Worm (Caenorhabditis elegans) whole organism, L4 larva: Measurements from ENCODE around the gene flp-8.
A peak's percentile ranks its signal among the peaks of the same experiment; 100 is the strongest.

Experiments used
- F10B5.3 ChIP-seq: sonication (generic microtip); optimal IDR thresholded peaks from 2 replicates; lab custom pipeline; 2016; ENCODE audit warnings: mild to moderate bottlenecking, missing genetic modification characterization, missing compliant biosample characterization
- F26F4.8 ChIP-seq: fragments of 200-800 bp; sonication (Bioruptor generic); conservative IDR thresholded peaks from 2 replicates; pipeline ENCODE4 v1.3.6; 2022; ENCODE audit warnings: missing genetic modification characterization, missing compliant biosample characterization
- F37D6.2 ChIP-seq: sonication (generic microtip); optimal IDR thresholded peaks from 2 replicates; lab custom pipeline; 2016; ENCODE audit warnings: mild to moderate bottlenecking, missing genetic modification characterization, missing compliant biosample characterization
- F49E8.2 ChIP-seq: sonication (generic microtip); optimal IDR thresholded peaks from 2 replicates; lab custom pipeline; 2016; ENCODE audit warnings: missing compliant biosample characterization, mild to moderate bottlenecking, missing genetic modification characterization, borderline replicate concordance
- T20F7.1 ChIP-seq: fragments of 200-800 bp; sonication (Bioruptor generic); optimal IDR thresholded peaks from 2 replicates; lab custom pipeline; 2018; ENCODE audit warnings: mild to moderate bottlenecking, missing genetic modification characterization, missing compliant biosample characterization
- T26A8.4 ChIP-seq: fragments of 200-800 bp; sonication (Bioruptor generic); IDR thresholded peaks from 2 replicates; pipeline ENCODE4 v1.3.6; 2022; ENCODE audit warnings: missing genetic modification characterization, missing compliant biosample characterization
- Y105C5A.15 ChIP-seq: fragments of 200-800 bp; sonication (Bioruptor generic); IDR thresholded peaks from 2 replicates; pipeline ENCODE4 v1.3.6; 2022; ENCODE audit warnings: missing genetic modification characterization, missing compliant biosample characterization
- Y5F2A.4 ChIP-seq: fragments of 200-800 bp; sonication (Bioruptor generic); optimal IDR thresholded peaks from 2 replicates; lab custom pipeline; 2018; ENCODE audit warnings: mild to moderate bottlenecking, missing genetic modification characterization, missing compliant biosample characterization
- ZK546.5 ChIP-seq, 2 experiments: sonication (generic microtip); optimal IDR thresholded peaks; 2 replicates each; lab custom pipeline; 2017; ENCODE audit warnings: missing biosample characterization in 2 of 2, missing genetic modification characterization in 2 of 2
- arid-1 ChIP-seq: fragments of 200-800 bp; sonication (Bioruptor generic); conservative IDR thresholded peaks from 2 replicates; pipeline ENCODE4 v1.3.6; 2022; ENCODE audit warnings: missing genetic modification reagents, missing genetic modification characterization, missing compliant biosample characterization
- cey-2 ChIP-seq: sonication (generic microtip); optimal IDR thresholded peaks from 3 replicates; lab custom pipeline; 2017; ENCODE audit warnings: missing genetic modification characterization, mild to moderate bottlenecking, missing compliant biosample characterization, antibody characterized with exemption, borderline replicate concordance; ENCODE audit not compliant: insufficient read depth
- ctbp-1 ChIP-seq: fragments of 200-800 bp; sonication (Bioruptor generic); IDR thresholded peaks from 2 replicates; pipeline ENCODE4 v1.3.6; 2022; ENCODE audit warnings: missing genetic modification reagents, missing genetic modification characterization, missing compliant biosample characterization
- daf-16 ChIP-seq, 3 experiments: sonication (generic microtip); optimal IDR thresholded peaks; 2 replicates each; lab custom pipeline; 2016 to 2017; ENCODE audit warnings: missing genetic modification characterization in 3 of 3, missing genetic modification reagents in 3 of 3, mild to moderate bottlenecking in 2 of 3, missing compliant biosample characterization in 2 of 3, missing biosample characterization in 1 of 3, moderate library complexity in 1 of 3
- dpl-1 ChIP-seq: fragments of 150-350 bp; optimal IDR thresholded peaks from 2 replicates; lab custom pipeline; 2014; ENCODE audit warnings: missing biosample characterization, missing genetic modification reagents, missing genetic modification characterization
- egl-27 ChIP-seq: sonication (generic microtip); optimal IDR thresholded peaks from 3 replicates; lab custom pipeline; 2017; ENCODE audit warnings: missing biosample characterization, missing genetic modification reagents, missing genetic modification characterization
- hlh-11 ChIP-seq: fragments of 200-800 bp; sonication (Bioruptor generic); optimal IDR thresholded peaks from 2 replicates; lab custom pipeline; 2018; ENCODE audit warnings: mild to moderate bottlenecking, missing genetic modification characterization, missing compliant biosample characterization
- hmg-1.1 ChIP-seq: fragments of 200-800 bp; sonication (Bioruptor generic); IDR thresholded peaks from 2 replicates; pipeline ENCODE4 v1.3.6; 2022; ENCODE audit warnings: missing genetic modification reagents, missing genetic modification characterization, missing compliant biosample characterization
- lim-7 ChIP-seq: fragments of 200-800 bp; sonication (Bioruptor generic); IDR thresholded peaks from 2 replicates; pipeline ENCODE4 v1.3.6; 2022; ENCODE audit warnings: missing genetic modification characterization, missing compliant biosample characterization
- lin-13 ChIP-seq: fragments of 150-350 bp; optimal IDR thresholded peaks from 2 replicates; lab custom pipeline; 2014; ENCODE audit warnings: missing biosample characterization, missing genetic modification reagents, missing genetic modification characterization
- lin-38 ChIP-seq: fragments of 200-800 bp; sonication (Bioruptor generic); IDR thresholded peaks from 2 replicates; pipeline ENCODE4 v1.3.6; 2022; ENCODE audit warnings: missing genetic modification reagents, missing genetic modification characterization, missing compliant biosample characterization
- mdl-1 ChIP-seq, 2 experiments: fragments of 150-350 bp in 1 of 2; sonication (generic microtip) in 1 of 2; optimal IDR thresholded peaks; 2 replicates each; lab custom pipeline; 2014 to 2017; ENCODE audit warnings: missing biosample characterization in 2 of 2, missing genetic modification characterization in 2 of 2
- mep-1 ChIP-seq: fragments of 150-350 bp; sonication (generic microtip); optimal IDR thresholded peaks from 3 replicates; lab custom pipeline; 2014; ENCODE audit warnings: missing biosample characterization, missing genetic modification characterization
- nhr-11 ChIP-seq: fragments of 150-350 bp; optimal IDR thresholded peaks from 2 replicates; lab custom pipeline; 2014; ENCODE audit warnings: missing biosample characterization, missing genetic modification characterization
- nhr-111 ChIP-seq: fragments of 200-800 bp; sonication (Bioruptor generic); optimal IDR thresholded peaks from 2 replicates; lab custom pipeline; 2018; ENCODE audit warnings: mild to moderate bottlenecking, missing genetic modification characterization, missing compliant biosample characterization
- nhr-237 ChIP-seq: sonication (generic microtip); optimal IDR thresholded peaks from 2 replicates; lab custom pipeline; 2017; ENCODE audit warnings: missing biosample characterization, missing genetic modification characterization
- nhr-25 ChIP-seq: sonication (generic microtip); optimal IDR thresholded peaks from 2 replicates; lab custom pipeline; 2017; ENCODE audit warnings: missing genetic modification characterization, mild to moderate bottlenecking, missing compliant biosample characterization, antibody characterized with exemption, moderate library complexity, borderline replicate concordance; ENCODE audit not compliant: insufficient read depth
- nhr-41 ChIP-seq: fragments of 200-800 bp; sonication (Bioruptor generic); IDR thresholded peaks from 2 replicates; pipeline ENCODE4 v1.3.6; 2022; ENCODE audit warnings: missing genetic modification reagents, missing genetic modification characterization, missing compliant biosample characterization
- nhr-48 ChIP-seq: sonication (generic microtip); optimal IDR thresholded peaks from 2 replicates; lab custom pipeline; 2016; ENCODE audit warnings: mild to moderate bottlenecking, missing genetic modification characterization, missing compliant biosample characterization
- nhr-77 ChIP-seq: fragments of 150-350 bp; optimal IDR thresholded peaks from 2 replicates; lab custom pipeline; 2014; ENCODE audit warnings: missing biosample characterization, missing genetic modification characterization
- pha-4 ChIP-seq, 2 experiments: fragments of 150-350 bp in 1 of 2; fragments of 200-800 bp in 1 of 2; sonication (Bioruptor generic) in 1 of 2; IDR thresholded peaks in 1 of 2; optimal IDR thresholded peaks in 1 of 2; 2 replicates each; pipeline versions ENCODE4 v1.3.6 to Lab custom; 2014 to 2022; ENCODE audit warnings: missing genetic modification characterization in 2 of 2, missing genetic modification reagents in 2 of 2, missing biosample characterization in 1 of 2, missing compliant biosample characterization in 1 of 2
- rbr-2 ChIP-seq: sonication (generic microtip); optimal IDR thresholded peaks from 2 replicates; lab custom pipeline; 2016; ENCODE audit warnings: missing genotype, missing genetic modification characterization, missing compliant biosample characterization
- skn-1 ChIP-seq: fragments of 150-350 bp; optimal IDR thresholded peaks from 2 replicates; lab custom pipeline; 2014; ENCODE audit warnings: missing biosample characterization, missing genetic modification characterization
- spr-3 ChIP-seq: fragments of 200-800 bp; sonication (Bioruptor generic); optimal IDR thresholded peaks from 2 replicates; lab custom pipeline; 2018; ENCODE audit warnings: mild to moderate bottlenecking, missing genetic modification characterization, missing compliant biosample characterization
- tag-97 ChIP-seq: fragments of 200-800 bp; sonication (Bioruptor generic); IDR thresholded peaks from 2 replicates; pipeline ENCODE4 v1.3.6; 2022; ENCODE audit warnings: missing genetic modification characterization, missing compliant biosample characterization
- unc-130 ChIP-seq: sonication (generic microtip); optimal IDR thresholded peaks from 2 replicates; lab custom pipeline; 2016; ENCODE audit warnings: missing genetic modification reagents, missing genetic modification characterization, missing compliant biosample characterization
- unc-62 ChIP-seq, 3 experiments: fragments of 150-350 bp in 1 of 3; sonication (generic microtip); optimal IDR thresholded peaks in 2 of 3; peaks in 1 of 3; 1 replicate in 1 of 3; 2 replicates in 2 of 3; lab custom pipeline; 2014 to 2017; ENCODE audit warnings: missing biosample characterization in 3 of 3, missing genetic modification characterization in 3 of 3, missing genetic modification reagents in 3 of 3, missing genotype in 1 of 3
- zag-1 ChIP-seq: fragments of 150-350 bp; optimal IDR thresholded peaks from 2 replicates; lab custom pipeline; 2014; ENCODE audit warnings: missing biosample characterization, missing genetic modification characterization
- zfp-2 ChIP-seq: sonication (generic microtip); optimal IDR thresholded peaks from 2 replicates; lab custom pipeline; 2016; ENCODE audit warnings: mild to moderate bottlenecking, missing genetic modification characterization, missing compliant biosample characterization
- ztf-7 ChIP-seq: fragments of 150-350 bp; optimal IDR thresholded peaks from 2 replicates; lab custom pipeline; 2014; ENCODE audit warnings: missing biosample characterization, missing genetic modification characterization

Gene flp-8

DNA sequence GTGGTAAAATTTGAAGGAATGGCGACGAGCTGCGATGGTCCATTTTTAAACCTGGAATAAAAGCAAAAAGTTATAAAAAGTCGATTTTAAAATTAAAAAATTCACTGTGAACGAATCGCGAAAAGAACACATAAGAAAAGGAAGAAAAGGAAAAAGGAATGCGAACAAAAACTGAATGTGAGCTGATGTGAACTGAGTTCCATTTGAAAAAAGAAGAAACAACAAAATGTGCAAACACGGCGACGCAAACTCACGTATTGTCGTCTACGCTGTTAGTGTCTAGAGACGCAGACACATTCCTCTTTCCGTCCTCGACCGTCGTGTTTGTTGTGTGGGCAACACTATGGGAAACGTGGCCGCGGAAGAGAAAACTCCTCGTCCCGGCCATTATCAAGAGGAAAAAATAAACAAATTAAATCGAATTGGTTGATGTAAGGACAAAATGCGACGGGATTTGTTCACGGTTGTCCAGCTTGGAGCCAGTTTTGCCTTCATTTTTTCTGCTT lies 27.5 kb upstream of the flp-8 start, which contains the start of the genes C27C12.1 and C27C12.4 (continued):
- TF ChIP-seq lin-13 (peak; percentile 76), F49E8.2 (tag; lab: Kevin White, UChicago) (no peak), daf-16 (GFP tag; optimal IDR thresholded peaks at IDR 0.05; lab: Kevin White, UChicago) (peak; percentile 8 to 61), daf-16 (tag; optimal IDR thresholded peaks at IDR 0.05; lab: Kevin White, UChicago) (peak; percentile 94), pha-4 (GFP tag; IDR thresholded peaks at IDR 0.05; lab: Robert Waterston, UW) (no peak), pha-4 (tag; optimal IDR thresholded peaks at IDR 0.05; lab: Kevin White, UChicago) (peak; percentile 92), unc-130 (GFP tag; lab: Kevin White, UChicago) (peak; percentile 33), lim-7 (GFP tag; lab: Robert Waterston, UW) (no peak), ctbp-1 (GFP tag; lab: Robert Waterston, UW) (peak; percentile 53; the same call in 1 of the 2 replicates), mdl-1 (tag; optimal IDR thresholded peaks at IDR 0.05; lab: Kevin White, UChicago) (peak in 1 of 2 experiments; percentile 65), F10B5.3 (tag; lab: Kevin White, UChicago) (no peak), nhr-11 (tag; lab: Kevin White, UChicago) (peak; percentile 81), lin-38 (GFP tag; lab: Robert Waterston, UW) (no peak; the same call in 1 of the 2 replicates), hlh-11 (tag; lab: Kevin White, UChicago) (peak; percentile 90), dpl-1 (GFP tag; lab: Kevin White, UChicago) (peak; percentile 71), rbr-2 (tag; lab: Kevin White, UChicago) (peak; percentile 86), nhr-25 (peak; percentile 31), nhr-48 (tag; lab: Kevin White, UChicago) (peak; percentile 61), T20F7.1 (peak; percentile 73), nhr-77 (tag; lab: Kevin White, UChicago) (peak; percentile 88), egl-27 (tag; lab: Kevin White, UChicago) (no peak), ztf-7 (tag; lab: Kevin White, UChicago) (peak; percentile 57)

DNA sequence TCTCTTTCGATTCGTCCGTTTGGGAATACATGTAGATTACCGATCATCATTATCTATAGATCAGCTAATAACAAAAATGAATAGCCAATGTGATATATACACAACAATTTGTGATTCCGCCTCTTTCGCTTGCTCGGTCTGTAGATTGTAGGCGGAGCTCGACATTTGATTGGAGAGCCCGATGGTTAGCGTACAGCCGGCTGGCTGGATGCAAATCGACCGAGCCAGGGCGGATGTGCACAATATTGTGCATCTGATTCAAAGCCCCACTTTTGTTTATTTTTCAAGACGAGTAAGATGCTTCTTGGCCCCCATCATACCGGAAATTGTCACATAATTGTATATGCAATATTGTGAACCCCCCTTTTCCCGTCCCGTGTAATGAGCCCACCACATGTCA lies 19.5 kb upstream of the flp-8 start, which contains the start of gene dmd-4:
TSS of gene dmd-4 (minus strand) at position 101 of the 400 bp plus-strand sequence.
- peak in 1 of 2 experiments; percentile 14 for TF ChIP-seq unc-62 (GFP tag; optimal IDR thresholded peaks at IDR 0.05 in 1 of 2; lab: Kevin White, UChicago)
- TF ChIP-seq unc-62 (tag; optimal IDR thresholded peaks at IDR 0.05; lab: Kevin White, UChicago), result no peak
- no peak for TF ChIP-seq mep-1

DNA sequence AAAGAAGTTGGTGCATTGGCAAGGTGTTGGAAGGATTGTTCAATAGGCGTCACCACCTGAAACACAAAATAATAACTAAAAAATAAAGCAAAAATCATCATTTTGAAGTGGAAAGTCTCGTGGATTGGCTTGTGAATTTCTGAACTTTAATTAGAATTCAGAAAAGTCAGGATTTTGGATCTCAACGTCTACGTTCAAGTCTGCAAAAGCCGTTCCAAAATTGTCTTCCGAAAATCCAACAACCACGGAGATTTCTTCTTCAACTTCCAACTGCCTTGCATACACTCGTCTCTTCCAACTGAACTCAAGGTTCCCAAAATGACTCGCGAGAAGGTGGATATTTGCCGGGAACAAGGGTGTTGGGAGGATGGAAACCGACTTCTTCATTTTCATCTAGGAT lies 15.5 kb upstream of the flp-8 start, which contains the start of gene C27C12.3:
TSS of gene C27C12.3 (minus strand) at position 101 of the 400 bp plus-strand sequence.
- TF ChIP-seq F37D6.2 (tag; lab: Kevin White, UChicago), result no peak
- TF ChIP-seq T20F7.1, result no peak
- no peak for TF ChIP-seq lim-7 (GFP tag; lab: Robert Waterston, UW)
- TF ChIP-seq nhr-25, result no peak
- TF ChIP-seq F10B5.3 (tag; lab: Kevin White, UChicago), result no peak

DNA sequence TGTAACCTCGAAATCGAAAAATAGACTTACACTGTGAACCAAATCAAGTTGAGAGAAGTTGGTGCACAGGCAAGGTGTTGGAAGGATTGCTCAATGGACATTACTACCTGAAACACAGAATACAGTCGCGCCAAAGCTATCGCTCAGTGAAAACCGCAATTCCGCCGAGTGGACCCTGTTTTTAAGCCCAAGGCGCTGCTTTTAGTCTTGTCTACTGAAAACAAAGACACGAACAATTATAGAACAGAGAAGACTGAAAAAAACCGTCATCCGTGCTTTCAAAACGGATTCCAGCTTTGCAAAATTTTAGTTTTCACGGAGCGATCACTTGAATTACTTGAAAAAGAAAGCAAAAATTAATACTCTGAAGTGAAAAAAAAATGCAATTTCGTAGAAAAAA lies 13.0 kb upstream of the flp-8 start, which contains the start of gene F31F6.1:
TSS of gene F31F6.1 (minus strand) at position 101 of the 400 bp plus-strand sequence.
- TF ChIP-seq zfp-2 (tag; lab: Kevin White, UChicago), result no peak
- TF ChIP-seq zag-1 (tag; lab: Kevin White, UChicago), result no peak
- no peak for TF ChIP-seq egl-27 (tag; lab: Kevin White, UChicago)
- TF ChIP-seq nhr-111 (GFP tag; lab: Kevin White, UChicago), result no peak
- TF ChIP-seq hmg-1.1 (GFP tag; lab: Robert Waterston, UW), result no peak
- TF ChIP-seq T26A8.4 (GFP tag; lab: Robert Waterston, UW), result no peak
- no peak for TF ChIP-seq tag-97 (GFP tag; lab: Robert Waterston, UW)
- no peak for TF ChIP-seq Y5F2A.4 (GFP tag; lab: Kevin White, UChicago)
- TF ChIP-seq ZK546.5 (tag; optimal IDR thresholded peaks at IDR 0.05; lab: Kevin White, UChicago), result no peak
- no peak for TF ChIP-seq cey-2 (tag; lab: Kevin White, UChicago)
- no peak for TF ChIP-seq nhr-237 (tag; lab: Kevin White, UChicago)
- TF ChIP-seq daf-16 (GFP tag; optimal IDR thresholded peaks at IDR 0.05; lab: Kevin White, UChicago), result no peak
- no peak for TF ChIP-seq daf-16 (tag; optimal IDR thresholded peaks at IDR 0.05; lab: Kevin White, UChicago)
- TF ChIP-seq skn-1 (tag; lab: Kevin White, UChicago), result no peak
- no peak for TF ChIP-seq arid-1 (GFP tag; lab: Robert Waterston, UW)
- no peak for TF ChIP-seq spr-3 (GFP tag; lab: Kevin White, UChicago)
- no peak for TF ChIP-seq Y105C5A.15 (GFP tag; lab: Robert Waterston, UW)
- TF ChIP-seq F26F4.8 (GFP tag; lab: Robert Waterston, UW), result no peak
- TF ChIP-seq unc-62 (GFP tag; optimal IDR thresholded peaks at IDR 0.05 in 1 of 2; lab: Kevin White, UChicago), result no peak
- no peak for TF ChIP-seq unc-62 (tag; optimal IDR thresholded peaks at IDR 0.05; lab: Kevin White, UChicago)
- TF ChIP-seq nhr-41 (GFP tag; lab: Robert Waterston, UW), result no peak
